Fruit fly (Drosophila melanogaster) whole organism, pupa: ENCODE data around the gene Drs.
A peak's percentile ranks its signal among the peaks of the same experiment; 100 is the strongest.

ENCODE experiments used
- CG10348 ChIP-seq: fragments of 200-800 bp; sonication (Bioruptor generic); IDR thresholded peaks from 2 replicates; pipeline ENCODE4 v1.3.6; 2022; ENCODE audit warnings: missing biosample characterization, missing genetic modification characterization
- CG12605 ChIP-seq: fragments of 200-800 bp; sonication (Bioruptor generic); IDR thresholded peaks from 2 replicates; pipeline ENCODE4 v1.3.6; 2022; ENCODE audit warnings: missing biosample characterization, missing genetic modification characterization
- CG13204 ChIP-seq: fragments of 200-800 bp; sonication (Bioruptor generic); optimal IDR thresholded peaks from 2 replicates; lab custom pipeline; 2018; ENCODE audit warnings: missing biosample characterization, mild to moderate bottlenecking, missing genetic modification characterization, moderate library complexity
- CG14655 ChIP-seq: fragments of 200-800 bp; sonication (Bioruptor generic); optimal IDR thresholded peaks from 3 replicates; lab custom pipeline; 2017; ENCODE audit warnings: mild to moderate bottlenecking, missing biosample characterization, missing genetic modification reagents, missing genetic modification characterization
- CG15710 ChIP-seq: fragments of 200-800 bp; sonication (Bioruptor generic); optimal IDR thresholded peaks from 2 replicates; lab custom pipeline; 2018; ENCODE audit warnings: missing biosample characterization, mild to moderate bottlenecking, missing genetic modification characterization, moderate library complexity
- CG17806 ChIP-seq: fragments of 200-800 bp; sonication (Bioruptor generic); optimal IDR thresholded peaks from 2 replicates; lab custom pipeline; 2018; ENCODE audit warnings: missing biosample characterization, mild to moderate bottlenecking, missing genetic modification characterization, moderate library complexity
- CG32121 ChIP-seq: fragments of 200-800 bp; sonication (Bioruptor generic); IDR thresholded peaks from 2 replicates; pipeline ENCODE4 v1.3.6; 2022; ENCODE audit warnings: missing biosample characterization, missing genetic modification characterization
- CG34367 ChIP-seq: fragments of 200-800 bp; sonication (Bioruptor generic); optimal IDR thresholded peaks from 2 replicates; lab custom pipeline; 2018; ENCODE audit warnings: missing biosample characterization, mild to moderate bottlenecking, missing genetic modification characterization
- CG4496 ChIP-seq: fragments of 200-800 bp; sonication (Bioruptor generic); IDR thresholded peaks from 3 replicates; pipeline ENCODE4 v1.3.6; 2022; ENCODE audit warnings: missing biosample characterization, missing genetic modification characterization
- CG8159 ChIP-seq: fragments of 200-800 bp; sonication (Bioruptor generic); optimal IDR thresholded peaks from 3 replicates; lab custom pipeline; 2018; ENCODE audit warnings: missing biosample characterization, mild to moderate bottlenecking, missing genetic modification characterization, moderate library complexity
- CG8301 ChIP-seq: fragments of 200-800 bp; sonication (Bioruptor generic); optimal IDR thresholded peaks from 2 replicates; lab custom pipeline; 2018; ENCODE audit warnings: missing biosample characterization, mild to moderate bottlenecking, missing genetic modification characterization
- CG9948 ChIP-seq: fragments of 200-800 bp; sonication (Bioruptor generic); optimal IDR thresholded peaks from 2 replicates; lab custom pipeline; 2018; ENCODE audit warnings: missing biosample characterization, mild to moderate bottlenecking, missing genetic modification characterization, moderate library complexity
- D1 ChIP-seq: fragments of 200-800 bp; sonication (Bioruptor generic); optimal IDR thresholded peaks from 2 replicates; lab custom pipeline; 2018; ENCODE audit warnings: missing biosample characterization, mild to moderate bottlenecking, missing genetic modification characterization, moderate library complexity
- EcR ChIP-seq: fragments of 200-800 bp; sonication (Bioruptor generic); optimal IDR thresholded peaks from 3 replicates; lab custom pipeline; 2019; ENCODE audit warnings: missing biosample characterization, missing genetic modification characterization, mild to moderate bottlenecking, moderate library complexity, missing genetic modification reagents
- Ets98B ChIP-seq: fragments of 200-800 bp; sonication (Bioruptor generic); IDR thresholded peaks from 2 replicates; pipeline ENCODE4 v1.3.6; 2022; ENCODE audit warnings: missing biosample characterization, missing genetic modification characterization
- Pif1A ChIP-seq: fragments of 200-800 bp; sonication (Bioruptor generic); optimal IDR thresholded peaks from 3 replicates; lab custom pipeline; 2016; ENCODE audit warnings: missing biosample characterization, missing genetic modification characterization
- Pif1B ChIP-seq: fragments of 200-800 bp; sonication (Bioruptor generic); optimal IDR thresholded peaks from 3 replicates; lab custom pipeline; 2016; ENCODE audit warnings: missing biosample characterization, missing genetic modification characterization
- Snoo ChIP-seq: fragments of 200-800 bp; sonication (Bioruptor generic); optimal IDR thresholded peaks from 3 replicates; lab custom pipeline; 2017; ENCODE audit warnings: missing biosample characterization, mild to moderate bottlenecking, missing genetic modification characterization, inconsistent platforms
- fd96Ca ChIP-seq: fragments of 200-800 bp; sonication (Bioruptor generic); IDR thresholded peaks from 3 replicates; pipeline ENCODE4 v1.3.6; 2022; ENCODE audit warnings: missing biosample characterization, missing genetic modification characterization
- gl ChIP-seq: fragments of 200-800 bp; sonication (Bioruptor generic); optimal IDR thresholded peaks from 2 replicates; lab custom pipeline; 2018; ENCODE audit warnings: missing biosample characterization, mild to moderate bottlenecking, missing genetic modification characterization
- rn ChIP-seq: fragments of 200-800 bp; sonication (Bioruptor generic); IDR thresholded peaks from 2 replicates; pipeline ENCODE4 v1.3.6; 2022; ENCODE audit warnings: missing biosample characterization, missing genetic modification characterization

The Drs gene

dm6 chr3L:3396056-3396455 is 26.7 kb downstream of the Drs start:
- peak; percentile 24; the same call in 1 of the 2 replicates for TF ChIP-seq CG10348 (GFP tag; lab: Robert Waterston, UW)
- TF ChIP-seq CG4496 (GFP tag; lab: Robert Waterston, UW) = peak; percentile 89
- TF ChIP-seq EcR (GFP tag; lab: Kevin White, UChicago) = no peak
- TF ChIP-seq CG17806 (tag; lab: Kevin White, UChicago) = peak; percentile 89
- TF ChIP-seq D1 (tag; lab: Kevin White, UChicago) = peak; percentile 81
- peak; percentile 86 for TF ChIP-seq CG34367
- peak; percentile 58 for TF ChIP-seq CG13204 (GFP tag; lab: Kevin White, UChicago)
- peak; percentile 87 for TF ChIP-seq CG15710 (tag; lab: Kevin White, UChicago)
- no peak; the same call in none of the 2 replicates for TF ChIP-seq rn (GFP tag; lab: Robert Waterston, UW)
- TF ChIP-seq Ets98B (GFP tag; lab: Robert Waterston, UW) = peak; percentile 87
- peak; percentile 85 for TF ChIP-seq Pif1B
- peak; percentile 91 for TF ChIP-seq CG9948
- peak; percentile 87 for TF ChIP-seq fd96Ca
- TF ChIP-seq gl = peak; percentile 70
- peak; percentile 90 for TF ChIP-seq CG8159 (tag; lab: Kevin White, UChicago)
- peak; percentile 86 for TF ChIP-seq Pif1A (GFP tag; lab: Kevin White, UChicago)
- TF ChIP-seq Snoo (tag; lab: Kevin White, UChicago) = peak; percentile 70
- TF ChIP-seq CG12605 (GFP tag; lab: Robert Waterston, UW) = peak; percentile 88
- peak; percentile 95 for TF ChIP-seq CG8301 (tag; lab: Kevin White, UChicago)
- TF ChIP-seq CG14655 (GFP tag; lab: Kevin White, UChicago) = peak; percentile 95
- TF ChIP-seq CG32121 (GFP tag; lab: Robert Waterston, UW) = no peak

dm6 chr3L:3397309-3397821 is 28.0 kb downstream of the Drs start:
- TF ChIP-seq CG13204 (GFP tag; lab: Kevin White, UChicago) (no peak), Pif1B (no peak), CG8159 (tag; lab: Kevin White, UChicago) (no peak), EcR (GFP tag; lab: Kevin White, UChicago) (no peak), Pif1A (GFP tag; lab: Kevin White, UChicago) (no peak), CG8301 (tag; lab: Kevin White, UChicago) (no peak), Snoo (tag; lab: Kevin White, UChicago) (no peak), CG12605 (GFP tag; lab: Robert Waterston, UW) (no peak), gl (no peak), D1 (tag; lab: Kevin White, UChicago) (no peak), rn (GFP tag; lab: Robert Waterston, UW) (no peak), CG34367 (no peak), CG10348 (GFP tag; lab: Robert Waterston, UW) (no peak), CG15710 (tag; lab: Kevin White, UChicago) (no peak), fd96Ca (no peak), CG17806 (tag; lab: Kevin White, UChicago) (no peak), CG4496 (GFP tag; lab: Robert Waterston, UW) (no peak), CG9948 (no peak), Ets98B (GFP tag; lab: Robert Waterston, UW) (no peak)
- TF ChIP-seq, all 21 proteins: peak for 0

dm6 chr3L:3397849-3398248 is 28.5 kb downstream of the Drs start:
- TF ChIP-seq CG13204 (GFP tag; lab: Kevin White, UChicago) (peak; percentile 85), CG32121 (GFP tag; lab: Robert Waterston, UW) (no peak), rn (GFP tag; lab: Robert Waterston, UW) (peak; percentile 72), Pif1B (peak; percentile 90), CG4496 (GFP tag; lab: Robert Waterston, UW) (peak; percentile 87), Ets98B (GFP tag; lab: Robert Waterston, UW) (peak; percentile 65), CG12605 (GFP tag; lab: Robert Waterston, UW) (peak; percentile 78), gl (peak; percentile 89), Pif1A (GFP tag; lab: Kevin White, UChicago) (peak; percentile 89), EcR (GFP tag; lab: Kevin White, UChicago) (no peak), CG8301 (tag; lab: Kevin White, UChicago) (peak; percentile 84), CG8159 (tag; lab: Kevin White, UChicago) (peak; percentile 93), fd96Ca (peak; percentile 86), CG9948 (peak; percentile 92), Snoo (tag; lab: Kevin White, UChicago) (peak; percentile 86), CG14655 (GFP tag; lab: Kevin White, UChicago) (peak; percentile 89), CG15710 (tag; lab: Kevin White, UChicago) (peak; percentile 91), CG10348 (GFP tag; lab: Robert Waterston, UW) (no peak), D1 (tag; lab: Kevin White, UChicago) (peak; percentile 66), CG34367 (peak; percentile 94), CG17806 (tag; lab: Kevin White, UChicago) (peak; percentile 93)

- TF ChIP-seq CG4496 (GFP tag; lab: Robert Waterston, UW) = no peak
- no peak for TF ChIP-seq CG34367
- TF ChIP-seq CG17806 (tag; lab: Kevin White, UChicago) = no peak
- no peak for TF ChIP-seq CG10348 (GFP tag; lab: Robert Waterston, UW)
- peak; percentile 4 for TF ChIP-seq CG9948
- no peak for TF ChIP-seq CG12605 (GFP tag; lab: Robert Waterston, UW)
- no peak for TF ChIP-seq CG13204 (GFP tag; lab: Kevin White, UChicago)
- no peak for TF ChIP-seq Pif1B
- TF ChIP-seq, all 21 proteins: peak for 1
Observed at dm6 chr3L:3398496-3398895, 29.1 kb downstream of the Drs start.

dm6 chr3L:3399249-3399922 is 30.0 kb downstream of the Drs start:
- TF ChIP-seq Pif1B (peak; percentile 68), gl (peak; percentile 33), rn (GFP tag; lab: Robert Waterston, UW) (no peak), CG14655 (GFP tag; lab: Kevin White, UChicago) (peak; percentile 91), CG34367 (peak; percentile 70), CG13204 (GFP tag; lab: Kevin White, UChicago) (peak; percentile 41), CG9948 (peak; percentile 85), CG15710 (tag; lab: Kevin White, UChicago) (peak; percentile 80), Ets98B (GFP tag; lab: Robert Waterston, UW) (peak; percentile 65), CG12605 (GFP tag; lab: Robert Waterston, UW) (peak; percentile 43; the same call in 1 of the 2 replicates), CG10348 (GFP tag; lab: Robert Waterston, UW) (peak; percentile 42; the same call in 1 of the 2 replicates), CG8301 (tag; lab: Kevin White, UChicago) (peak; percentile 90), EcR (GFP tag; lab: Kevin White, UChicago) (peak; percentile 66), D1 (tag; lab: Kevin White, UChicago) (peak; percentile 53), CG4496 (GFP tag; lab: Robert Waterston, UW) (peak; percentile 79), CG17806 (tag; lab: Kevin White, UChicago) (peak; percentile 85), Pif1A (GFP tag; lab: Kevin White, UChicago) (peak; percentile 83), CG8159 (tag; lab: Kevin White, UChicago) (peak; percentile 92), Snoo (tag; lab: Kevin White, UChicago) (peak; percentile 87), fd96Ca (peak; percentile 58), CG32121 (GFP tag; lab: Robert Waterston, UW) (peak; percentile 84)
